Worm (Caenorhabditis elegans): ENCODE data around the gene F18E2.15.

The F18E2.15 gene

ce11 chrV:12759660-12760059 is 1.2 kb downstream of the F18E2.15 start, which contains the start of gene papl-1:
Gene papl-1 (minus strand): TSS chrV:12759760.
- no peak for TF ChIP-seq egl-27 (tag; optimal IDR thresholded peaks at IDR 0.05)

ce11 chrV:12754839-12755238 is 6.0 kb downstream of the F18E2.15 start, which contains the start of gene gpa-13:
Gene gpa-13 (minus strand): TSS chrV:12754939.
- TF ChIP-seq nhr-11 (tag; optimal IDR thresholded peaks at IDR 0.05), result no peak
- TF ChIP-seq mbf-1 (tag; optimal IDR thresholded peaks at IDR 0.05), result no peak
- TF ChIP-seq nhr-10 (tag; optimal IDR thresholded peaks at IDR 0.05), result no peak
- no peak for TF ChIP-seq Y55F3AM.14 (GFP tag; optimal IDR thresholded peaks at IDR 0.05)
- no peak for TF ChIP-seq unc-62 (GFP tag; optimal IDR thresholded peaks at IDR 0.05)
- TF ChIP-seq lin-39 (tag; optimal IDR thresholded peaks at IDR 0.05), result no peak
- TF ChIP-seq dmd-4 (tag; optimal IDR thresholded peaks at IDR 0.05), result no peak
- TF ChIP-seq nhr-77 (tag; optimal IDR thresholded peaks at IDR 0.05), result no peak
- no peak for TF ChIP-seq crh-2 (tag; optimal IDR thresholded peaks at IDR 0.05)
- TF ChIP-seq skn-1 (tag; optimal IDR thresholded peaks at IDR 0.05), result no peak
- TF ChIP-seq ztf-4 (tag; optimal IDR thresholded peaks at IDR 0.05), result no peak
- no peak for TF ChIP-seq snpc-4 (tag; optimal IDR thresholded peaks at IDR 0.05)
- TF ChIP-seq C34F6.9 (tag; optimal IDR thresholded peaks at IDR 0.05), result no peak
- no peak for TF ChIP-seq elt-3 (tag; optimal IDR thresholded peaks at IDR 0.05)
- no peak for TF ChIP-seq ztf-1 (GFP tag; conservative IDR thresholded peaks at IDR 0.05)
- TF ChIP-seq nhr-25 (tag; optimal IDR thresholded peaks at IDR 0.05), result no peak
- no peak for TF ChIP-seq unc-39 (tag; optimal IDR thresholded peaks at IDR 0.05)
- TF ChIP-seq sma-9 (GFP tag; optimal IDR thresholded peaks at IDR 0.05), result no peak
- no peak for TF ChIP-seq sma-9 (tag; optimal IDR thresholded peaks at IDR 0.05)
- TF ChIP-seq nhr-237 (tag; optimal IDR thresholded peaks at IDR 0.05), result no peak
- TF ChIP-seq ceh-82 (tag; optimal IDR thresholded peaks at IDR 0.05), result no peak

- no peak for TF ChIP-seq mab-5 (tag; optimal IDR thresholded peaks at IDR 0.05)
- TF ChIP-seq mbf-1 (tag; optimal IDR thresholded peaks at IDR 0.05), result no peak
- no peak for TF ChIP-seq elt-1 (tag; optimal IDR thresholded peaks at IDR 0.05)
- TF ChIP-seq Y55F3AM.14 (GFP tag; optimal IDR thresholded peaks at IDR 0.05), result no peak
These were observed 8.4 kb downstream of the F18E2.15 start, which contains the start of gene C15C8.8 for ce11 chrV:12752407-12752806. Gene C15C8.8 (minus strand): TSS chrV:12752507.

- TF ChIP-seq nhr-6 (tag; optimal IDR thresholded peaks at IDR 0.05) (no peak), unc-39 (tag; optimal IDR thresholded peaks at IDR 0.05) (no peak)
These were observed 9.2 kb downstream of the F18E2.15 start, which contains the start of gene C15C8.6 for ce11 chrV:12751495-12752050. Gene C15C8.6 (minus strand): TSS chrV:12751545.

- no peak for TF ChIP-seq nhr-21 (tag; optimal IDR thresholded peaks at IDR 0.05)
- TF ChIP-seq lin-11 (tag; optimal IDR thresholded peaks at IDR 0.05), result no peak
- no peak for TF ChIP-seq mdl-1 (tag; optimal IDR thresholded peaks at IDR 0.05)
- no peak for TF ChIP-seq ceh-16 (tag; optimal IDR thresholded peaks at IDR 0.05)
- no peak for TF ChIP-seq lin-39 (tag; optimal IDR thresholded peaks at IDR 0.05)
These were observed 11.3 kb downstream of the F18E2.15 start for ce11 chrV:12749558-12749957.

ce11 chrV:12747856-12748255 is 13.0 kb downstream of the F18E2.15 start, which contains the start of gene C15C8.5:
Gene C15C8.5 (plus strand): TSS chrV:12748007.
- TF ChIP-seq unc-39 (tag; optimal IDR thresholded peaks at IDR 0.05) (no peak), ceh-16 (tag; optimal IDR thresholded peaks at IDR 0.05) (no peak), sem-4 (tag; optimal IDR thresholded peaks at IDR 0.05) (no peak), mbf-1 (tag; optimal IDR thresholded peaks at IDR 0.05) (no peak), ZK546.5 (tag; optimal IDR thresholded peaks at IDR 0.05) (no peak), nhr-10 (tag; optimal IDR thresholded peaks at IDR 0.05) (no peak), ceh-82 (tag; optimal IDR thresholded peaks at IDR 0.05) (no peak), snpc-4 (tag; optimal IDR thresholded peaks at IDR 0.05) (no peak), zag-1 (tag; optimal IDR thresholded peaks at IDR 0.05) (no peak), nhr-23 (tag; optimal IDR thresholded peaks at IDR 0.05) (no peak)

Measured in whole organism, L2 larva.